Fruit fly (Drosophila melanogaster): Measurements from ENCODE around the gene GILT1.
A peak's percentile ranks its signal among the peaks of the same experiment; 100 is the strongest.

GILT1 gene

DNA sequence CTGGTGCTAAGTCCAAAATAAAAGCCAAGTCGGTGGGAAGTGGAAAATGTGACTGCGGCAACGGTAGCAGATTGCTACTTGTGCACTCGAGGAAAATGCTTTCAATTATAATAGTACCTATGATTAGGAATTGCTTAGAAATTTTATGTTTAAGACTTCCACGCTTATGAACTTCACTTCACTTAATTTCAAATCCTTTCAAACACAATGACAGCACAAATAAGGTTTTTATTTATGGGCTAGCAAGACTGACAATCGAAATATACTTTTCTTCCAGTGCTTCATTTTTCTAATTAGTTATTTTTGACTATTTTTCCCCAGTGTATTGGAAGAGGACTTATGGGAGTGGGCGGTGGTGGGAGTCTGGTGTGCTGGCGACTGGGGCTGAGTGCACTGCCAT, 46.7 kb upstream of the GILT1 start (continued):
- TF ChIP-seq CG9215 (GFP tag; IDR thresholded peaks at IDR 0.05) (no peak), Med (GFP tag) (peak; percentile 9), tll (GFP tag; optimal IDR thresholded peaks at IDR 0.05) (no peak), lola (GFP tag; optimal IDR thresholded peaks at IDR 0.05) (peak in 1 of 3 experiments; percentile 71), chn (GFP tag; optimal IDR thresholded peaks at IDR 0.05) (no peak), CG7372 (GFP tag; IDR thresholded peaks at IDR 0.05) (no peak), CG1647 (GFP tag; optimal IDR thresholded peaks at IDR 0.05) (no peak), CG11398 (GFP tag; optimal IDR thresholded peaks at IDR 0.05) (no peak), cwo (GFP tag; optimal IDR thresholded peaks at IDR 0.05) (no peak), Dip3 (GFP tag; optimal IDR thresholded peaks at IDR 0.05) (no peak), corto (GFP tag; optimal IDR thresholded peaks at IDR 0.05) (no peak), CG10959 (GFP tag; IDR thresholded peaks at IDR 0.05) (no peak), her (GFP tag; optimal IDR thresholded peaks at IDR 0.05) (no peak), hbn (GFP tag; IDR thresholded peaks at IDR 0.05; ENCODE audit: partially characterized antibody) (no peak), nerfin-1 (tag; optimal IDR thresholded peaks at IDR 0.05) (peak; percentile 15), Nf-YC (tag; optimal IDR thresholded peaks at IDR 0.05) (no peak), kay (GFP tag; optimal IDR thresholded peaks at IDR 0.05) (no peak), CG1792 (GFP tag; optimal IDR thresholded peaks at IDR 0.05) (no peak), esg (GFP tag; conservative IDR thresholded peaks at IDR 0.05) (no peak), Mrtf (GFP tag; IDR thresholded peaks at IDR 0.05) (no peak), jing (GFP tag; optimal IDR thresholded peaks at IDR 0.05) (peak; percentile 25), Kr (GFP tag; optimal IDR thresholded peaks at IDR 0.05) (no peak), Dp (GFP tag; optimal IDR thresholded peaks at IDR 0.05) (no peak), BtbVII (GFP tag; optimal IDR thresholded peaks at IDR 0.05) (no peak), CG11093 (GFP tag; IDR thresholded peaks at IDR 0.05) (no peak), CG18599 (GFP tag; optimal IDR thresholded peaks at IDR 0.05) (no peak), CG12391 (tag; optimal IDR thresholded peaks at IDR 0.05) (peak; percentile 52), lbe (GFP tag; optimal IDR thresholded peaks at IDR 0.05) (no peak), CG4617 (GFP tag; optimal IDR thresholded peaks at IDR 0.05; ENCODE audit: borderline replicate concordance) (no peak), E2f1 (GFP tag; IDR thresholded peaks at IDR 0.05) (0 out of 2 replicates have a peak, but pooled peaks have one; percentile 13), CG11723 (GFP tag; optimal IDR thresholded peaks at IDR 0.05) (peak; percentile 16), MESR4 (GFP tag; optimal IDR thresholded peaks at IDR 0.05) (no peak), gfzf (GFP tag; optimal IDR thresholded peaks at IDR 0.05) (no peak), CG6765 (GFP tag; optimal IDR thresholded peaks at IDR 0.05) (no peak), CG2678 (tag; optimal IDR thresholded peaks at IDR 0.05) (peak; percentile 65), CG9876 (GFP tag; optimal IDR thresholded peaks at IDR 0.05) (no peak), ash1 (GFP tag; optimal IDR thresholded peaks at IDR 0.05) (no peak), ewg (GFP tag; optimal IDR thresholded peaks at IDR 0.05) (peak; percentile 32), NK7.1 (GFP tag; optimal IDR thresholded peaks at IDR 0.05) (no peak), CG6689 (GFP tag; IDR thresholded peaks at IDR 0.05) (peak; percentile 56), gsb (GFP tag; IDR thresholded peaks at IDR 0.05) (no peak), oc (tag; optimal IDR thresholded peaks at IDR 0.05) (peak; percentile 19), Meics (GFP tag; optimal IDR thresholded peaks at IDR 0.05) (no peak), CG11085 (GFP tag; IDR thresholded peaks at IDR 0.05) (no peak), zen (tag; optimal IDR thresholded peaks at IDR 0.05) (no peak), ATbp (GFP tag; optimal IDR thresholded peaks at IDR 0.05) (peak; percentile 39), nau (GFP tag; optimal IDR thresholded peaks at IDR 0.05) (peak; percentile 6), CG10267 (tag; optimal IDR thresholded peaks at IDR 0.05) (peak; percentile 44), pnt (GFP tag; optimal IDR thresholded peaks at IDR 0.05) (no peak), CG15696 (tag; optimal IDR thresholded peaks at IDR 0.05) (no peak), Mad (GFP tag; optimal IDR thresholded peaks at IDR 0.05) (no peak)
